Worm (Caenorhabditis elegans) whole organism, dauer: ENCODE results near the gene clec-64.

ENCODE experiments used
- unc-62 ChIP-seq: sonication (generic microtip); optimal IDR thresholded peaks from 2 replicates; lab custom pipeline; 2017; ENCODE audit warnings: missing biosample characterization, missing genetic modification reagents, missing genetic modification characterization

clec-64 gene

DNA sequence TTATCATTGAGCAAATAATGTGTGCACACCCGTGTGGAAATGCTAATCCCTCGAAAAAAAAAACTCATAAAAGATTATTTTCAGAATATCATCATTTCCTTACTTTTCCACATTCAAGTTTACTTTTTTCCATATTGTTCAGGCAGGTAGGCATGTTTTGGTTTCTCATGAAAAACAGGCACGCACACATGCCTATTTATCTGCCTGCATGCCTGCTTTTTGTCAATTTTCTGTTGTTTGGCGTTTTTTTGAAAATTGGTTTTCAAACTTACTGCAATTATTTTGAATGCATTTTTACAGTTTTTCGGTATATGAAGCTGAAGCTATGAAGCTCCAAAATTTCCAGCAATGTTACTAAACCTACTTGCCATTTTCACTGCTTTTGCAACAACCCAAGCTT lies at the start of gene clec-64:
clec-64 (plus strand) TSS at position 301 of the 400 bp plus-strand sequence.
- TF ChIP-seq unc-62 (GFP tag; lab: Kevin White, UChicago) = no peak

DNA sequence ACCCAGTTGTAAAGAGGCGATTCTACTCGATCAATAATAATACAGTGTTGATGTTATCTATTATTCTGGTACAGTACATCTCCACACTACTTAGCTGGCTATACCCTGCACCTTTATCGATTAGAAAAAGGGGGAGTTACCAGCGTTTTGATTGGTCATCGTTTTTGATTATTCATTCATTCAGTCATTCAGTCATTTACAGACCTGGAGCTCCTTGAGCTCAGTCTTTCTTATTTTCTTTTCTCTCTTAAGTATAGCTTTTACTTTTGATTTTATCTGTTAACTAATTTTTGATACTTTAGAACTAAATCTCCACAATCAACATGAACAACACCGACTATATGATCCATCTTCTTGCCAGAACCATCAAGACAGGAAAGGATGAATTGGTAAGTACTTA lies 47.9 kb upstream of the clec-64 start, which contains the start of gene Y46G5A.28:
Y46G5A.28 (plus strand) TSS at position 301 of the 400 bp plus-strand sequence.
- TF ChIP-seq unc-62 (GFP tag; lab: Kevin White, UChicago) = no peak

DNA sequence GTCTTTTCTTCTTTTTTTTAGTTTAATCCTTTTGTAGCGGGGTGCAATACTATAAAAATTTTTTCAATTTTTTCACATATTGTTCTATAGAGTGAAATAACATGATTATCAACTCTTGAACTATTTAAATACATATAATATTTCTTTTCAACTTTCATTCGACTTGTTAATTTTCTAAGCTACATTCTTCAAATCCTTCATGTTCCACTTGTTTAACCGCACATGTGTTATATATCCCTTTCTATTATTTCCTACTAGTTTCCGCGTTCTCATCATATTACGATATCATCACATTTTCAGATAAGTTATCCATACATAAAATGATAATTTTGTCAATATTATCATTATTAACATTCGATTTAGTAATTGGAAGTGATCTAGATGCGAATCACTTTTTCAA lies 42.1 kb upstream of the clec-64 start, which contains the start of gene Y46G5A.29:
Y46G5A.29 (plus strand) TSS at position 301 of the 400 bp plus-strand sequence.
- TF ChIP-seq unc-62 (GFP tag; lab: Kevin White, UChicago) = no peak

DNA sequence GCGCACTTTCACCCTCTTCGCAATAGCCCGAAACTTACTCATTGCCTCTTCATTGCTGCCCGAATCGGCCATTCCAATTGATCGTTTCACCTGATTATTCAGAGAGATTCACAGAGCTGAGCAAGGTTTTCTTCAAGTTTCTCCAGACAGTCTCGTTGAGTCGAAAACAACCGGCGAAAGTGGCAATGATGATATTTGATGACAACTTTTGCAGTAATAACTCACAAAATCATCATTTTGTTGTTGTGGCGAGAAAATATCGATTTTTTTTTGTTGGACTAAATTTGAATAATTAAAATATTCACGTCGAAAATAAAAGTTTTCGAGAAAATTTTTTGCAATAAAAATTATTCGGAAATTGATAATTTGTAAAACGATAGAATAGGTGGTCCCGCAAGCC lies 32.4 kb upstream of the clec-64 start, which contains the start of gene snf-5:
snf-5 (minus strand) TSS at position 182 of the 400 bp plus-strand sequence.
- no peak for TF ChIP-seq unc-62 (GFP tag; lab: Kevin White, UChicago)

DNA sequence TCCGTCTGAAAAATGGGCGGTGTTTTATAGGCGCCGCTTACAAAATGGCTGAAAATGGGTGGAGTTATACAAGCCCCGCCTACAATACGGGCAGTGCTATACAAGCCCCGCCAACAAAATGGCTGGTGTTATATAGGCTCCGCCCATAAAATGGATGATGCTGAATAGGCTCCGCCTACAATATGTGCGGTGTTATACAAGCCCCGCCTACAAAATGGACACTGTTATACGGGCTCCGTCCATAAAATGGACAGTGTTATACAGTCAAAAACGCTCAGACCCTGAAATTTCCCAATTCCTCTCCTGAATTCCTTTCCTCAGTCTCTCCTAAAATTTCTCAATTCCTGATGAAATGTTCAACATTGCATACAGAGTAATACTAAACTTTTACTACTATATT lies 32.0 kb upstream of the clec-64 start:
- no peak for TF ChIP-seq unc-62 (GFP tag; lab: Kevin White, UChicago)

DNA sequence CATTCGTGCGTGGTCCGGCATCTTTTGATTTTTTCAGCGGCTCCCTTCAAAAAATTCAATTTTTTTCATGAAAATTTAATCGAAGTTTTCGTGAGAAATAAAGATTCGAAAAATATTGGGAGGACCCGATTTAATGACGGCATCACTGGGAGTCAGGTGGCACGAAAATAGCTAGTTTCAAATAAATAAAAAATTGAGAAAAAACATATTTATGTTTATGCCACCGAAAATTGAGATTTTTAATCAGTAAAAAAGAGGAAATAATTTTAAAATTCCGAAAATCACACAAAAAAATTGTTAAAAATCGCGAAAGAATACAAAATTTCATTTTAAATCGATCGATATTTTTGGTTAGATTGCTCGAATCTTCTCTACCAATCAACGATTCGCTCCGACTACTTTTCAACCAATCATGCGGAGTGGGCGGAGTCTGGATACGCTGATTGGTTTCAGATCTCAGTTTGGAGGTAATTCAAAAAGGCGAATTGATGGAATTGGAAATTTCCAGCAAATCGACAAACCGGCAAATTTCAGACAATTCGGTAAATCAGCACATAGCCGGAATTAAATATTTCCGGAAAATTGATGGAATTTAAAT lies 19.9 kb upstream of the clec-64 start, which contains the start of gene gsy-1:
gsy-1 (minus strand) TSS at position 51 of the 598 bp plus-strand sequence.
- no peak for TF ChIP-seq unc-62 (GFP tag; lab: Kevin White, UChicago)

DNA sequence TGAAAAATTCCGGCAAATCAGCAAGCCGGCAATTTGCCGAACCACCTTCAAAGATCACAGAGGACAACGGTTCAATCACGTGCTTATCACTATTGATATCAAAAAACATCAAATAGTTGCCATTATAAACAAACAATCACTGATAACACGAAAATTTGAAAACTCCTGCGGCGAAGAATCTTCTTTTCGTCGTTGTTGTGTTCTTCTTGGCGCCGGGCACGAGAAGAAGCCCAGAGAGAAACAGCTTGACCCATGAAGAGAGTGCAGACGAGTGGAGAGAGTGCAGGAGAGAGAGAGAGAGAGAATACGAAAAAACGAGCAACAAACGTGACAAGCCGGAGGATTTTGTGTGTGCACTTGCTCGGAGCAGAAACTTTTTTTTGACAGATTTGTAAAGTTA lies 19.3 kb upstream of the clec-64 start:
- no peak for TF ChIP-seq unc-62 (GFP tag; lab: Kevin White, UChicago)

DNA sequence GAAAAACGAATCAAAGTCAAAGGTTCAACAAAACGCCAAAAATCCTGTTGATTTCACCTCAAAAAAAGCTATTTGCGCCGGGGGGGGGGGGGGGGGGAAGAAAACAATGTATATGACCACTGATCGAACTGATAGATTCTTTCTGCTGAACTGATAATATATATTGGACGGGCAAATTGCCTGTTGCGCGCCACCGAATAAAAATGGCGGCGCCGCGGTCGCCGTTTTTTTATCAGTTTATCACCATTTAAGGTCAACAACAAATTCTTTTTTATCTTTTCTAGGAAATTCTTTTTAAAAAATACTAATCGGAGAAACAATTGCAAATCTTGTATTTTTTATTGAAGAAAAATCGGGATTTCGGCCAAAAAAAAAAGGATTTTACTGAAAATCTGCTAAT lies 18.3 kb upstream of the clec-64 start:
- TF ChIP-seq unc-62 (GFP tag; lab: Kevin White, UChicago) = no peak

DNA sequence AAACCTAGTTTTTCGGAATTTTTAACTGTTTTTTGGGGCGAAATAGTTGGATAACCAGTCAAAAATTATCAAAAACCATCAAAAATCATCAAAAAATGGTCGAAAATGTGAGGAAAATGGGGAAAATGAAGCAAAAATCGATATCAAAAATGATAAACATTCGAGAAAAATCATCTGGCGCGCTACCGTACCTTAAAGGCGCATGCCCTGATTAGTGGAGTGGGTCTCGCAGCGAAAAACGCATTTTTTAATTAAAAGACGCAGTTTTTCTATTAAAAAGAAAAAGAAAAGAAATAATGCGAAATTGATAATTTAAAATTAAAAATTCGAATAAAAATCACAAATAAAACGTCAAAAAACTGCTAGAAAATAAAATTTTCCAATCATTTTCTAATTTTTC lies 17.6 kb upstream of the clec-64 start, which contains the start of gene F35C5.1:
F35C5.1 (plus strand) TSS at position 399 of the 400 bp plus-strand sequence.
- TF ChIP-seq unc-62 (GFP tag; lab: Kevin White, UChicago) = no peak

DNA sequence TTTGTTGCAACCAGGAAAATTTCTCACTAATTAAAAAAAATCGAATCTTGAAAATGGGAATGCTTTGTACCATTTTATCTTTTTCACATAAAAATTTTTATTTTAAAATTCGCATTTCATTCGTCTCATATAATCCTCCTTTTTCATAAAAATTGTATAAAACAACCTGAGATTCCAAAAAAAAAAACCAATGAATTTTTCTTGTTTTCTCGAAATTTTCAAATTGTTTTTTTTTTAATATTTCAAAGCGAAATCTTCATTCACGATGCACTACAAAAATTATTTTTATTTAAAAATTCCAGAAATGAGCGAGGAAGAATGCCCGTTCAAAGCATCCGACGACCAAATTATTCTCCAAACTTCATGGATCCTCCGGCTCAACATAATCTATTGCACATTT lies 13.1 kb upstream of the clec-64 start, which contains the start of gene sra-14:
sra-14 (plus strand) TSS at position 301 of the 400 bp plus-strand sequence.
- TF ChIP-seq unc-62 (GFP tag; lab: Kevin White, UChicago) = no peak

DNA sequence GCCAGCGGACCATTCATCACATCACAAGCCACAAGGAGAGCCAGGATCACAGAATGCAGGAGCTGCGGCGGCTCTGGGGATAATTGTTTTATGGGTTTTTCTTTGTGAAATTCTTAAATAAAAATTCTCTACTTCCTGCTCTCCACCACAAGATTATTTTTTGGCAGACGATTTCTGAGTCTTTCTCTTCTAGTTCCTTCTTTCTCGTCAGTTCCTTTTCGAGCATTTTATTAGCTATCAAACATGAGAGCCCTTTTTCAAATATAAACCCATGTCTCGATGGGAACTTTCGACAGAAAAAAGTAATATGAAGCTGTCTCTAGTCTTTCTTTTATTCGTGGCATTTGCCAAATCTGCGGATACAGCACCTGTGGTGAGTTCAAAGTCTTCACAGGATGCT lies 9.6 kb upstream of the clec-64 start, which contains the start of gene F35C5.3:
F35C5.3 (plus strand) TSS at position 301 of the 400 bp plus-strand sequence.
- TF ChIP-seq unc-62 (GFP tag; lab: Kevin White, UChicago) = no peak

DNA sequence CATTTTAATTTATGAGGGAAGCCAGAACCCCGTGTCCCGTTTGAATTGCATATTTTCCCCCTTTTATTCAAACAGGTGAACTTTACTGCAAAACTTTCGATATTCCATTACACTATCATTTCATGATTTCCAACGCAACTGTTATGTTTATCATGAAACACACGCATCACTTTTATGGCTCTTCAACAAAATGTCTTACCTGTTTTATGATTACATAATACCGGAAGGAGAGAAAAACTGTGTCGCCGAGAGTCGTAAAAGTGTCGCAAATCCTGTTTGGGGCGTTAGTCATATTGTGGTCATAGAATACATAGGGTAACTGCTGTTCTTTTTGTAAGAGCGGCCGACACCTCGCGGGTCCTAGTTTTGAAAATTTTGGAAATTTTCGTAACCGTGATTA lies 5.6 kb upstream of the clec-64 start:
- TF ChIP-seq unc-62 (GFP tag; lab: Kevin White, UChicago) = no peak

DNA sequence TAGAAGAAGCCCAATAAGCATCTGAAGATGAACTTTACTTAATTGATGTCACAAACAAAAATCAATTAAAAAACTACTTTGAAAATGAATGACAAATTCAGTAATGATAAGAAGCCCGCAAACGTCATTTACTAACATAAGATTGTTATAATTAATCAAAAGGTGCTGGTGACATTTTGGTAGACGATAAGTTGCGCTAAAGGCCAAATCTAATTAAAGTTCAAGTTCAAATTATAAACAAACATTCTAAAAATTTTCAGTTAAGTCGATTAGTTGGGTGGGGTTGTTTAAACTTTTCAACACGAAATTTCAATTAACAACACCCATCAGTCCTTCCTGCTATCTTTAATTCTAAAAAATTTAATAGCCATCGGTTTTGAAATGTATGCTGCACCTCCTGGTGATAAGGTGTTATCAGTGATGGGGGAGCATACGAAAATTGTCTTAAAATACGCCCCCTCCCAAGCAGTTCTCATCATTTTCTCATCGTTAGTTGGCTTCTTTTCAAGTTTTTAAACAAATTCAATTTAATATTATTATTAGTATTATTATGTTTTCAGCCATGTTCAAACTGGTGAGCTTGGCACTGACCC lies 2.9 kb upstream of the clec-64 start, which contains the start of the genes clec-62 and clec-63:
clec-62 (minus strand) TSS at position 51 of the 593 bp plus-strand sequence.
clec-63 (plus strand) TSS at position 561 of the 593 bp plus-strand sequence.
- no peak for TF ChIP-seq unc-62 (GFP tag; lab: Kevin White, UChicago)

DNA sequence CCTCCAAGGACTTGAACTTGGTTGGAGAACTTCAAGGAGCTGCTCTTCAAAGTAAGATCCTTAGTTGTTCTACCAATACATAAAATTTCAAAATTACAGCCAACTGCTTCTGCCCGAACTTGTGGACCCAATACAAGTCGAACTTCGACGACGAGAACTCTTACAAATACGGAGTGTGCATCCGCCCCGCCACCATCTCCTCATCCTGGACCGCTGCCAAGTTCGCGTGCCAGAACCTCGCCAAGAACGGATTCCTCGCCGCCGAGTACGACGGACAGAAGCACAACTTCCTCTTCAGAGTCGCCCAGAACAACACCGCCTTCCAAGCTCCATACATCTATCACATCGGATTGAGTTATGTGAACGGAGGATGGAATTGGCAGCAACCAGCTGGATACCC lies 1.4 kb upstream of the clec-64 start:
- TF ChIP-seq unc-62 (GFP tag; lab: Kevin White, UChicago) = no peak

DNA sequence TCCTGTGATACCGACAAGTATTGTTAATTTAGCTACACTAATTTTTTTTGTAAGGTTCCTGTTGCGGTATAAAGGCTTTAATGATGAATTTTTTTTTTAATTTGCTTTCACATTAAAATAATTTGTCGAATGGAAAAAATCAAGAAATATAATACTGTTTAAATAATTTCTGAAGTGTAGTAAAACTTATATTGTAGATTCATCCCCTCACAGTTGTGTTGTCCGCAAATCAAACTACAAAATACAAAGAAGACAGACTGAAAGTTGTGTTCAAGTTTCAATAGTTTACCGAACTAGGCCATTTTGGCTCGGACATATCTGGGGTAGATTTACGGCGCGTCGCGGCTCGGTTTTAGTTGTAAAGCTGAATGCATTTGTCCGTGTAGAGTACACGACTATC lies 681 bp upstream of the clec-64 start:
- TF ChIP-seq unc-62 (GFP tag; lab: Kevin White, UChicago) = no peak

DNA sequence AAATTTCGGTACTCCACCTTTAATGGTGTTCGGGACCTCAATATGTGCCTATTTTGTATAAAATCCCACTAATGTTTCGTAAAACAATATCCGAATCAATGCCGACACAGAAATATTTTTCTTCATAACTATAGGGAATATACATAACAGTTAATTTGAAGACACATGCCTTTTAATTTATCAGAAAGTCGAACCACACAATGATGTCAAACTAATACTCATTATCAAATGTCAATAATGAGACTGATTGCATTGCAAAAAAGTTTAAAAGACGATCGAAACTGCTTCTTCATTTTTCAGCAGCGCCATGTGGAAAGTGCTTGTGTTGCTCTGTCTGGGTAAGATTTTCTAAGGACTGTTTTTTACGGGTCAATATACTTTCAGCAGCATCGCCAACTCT lies 3.0 kb downstream of the clec-64 start, which contains the start of gene clec-65:
clec-65 (plus strand) TSS at position 301 of the 400 bp plus-strand sequence.
- no peak for TF ChIP-seq unc-62 (GFP tag; lab: Kevin White, UChicago)
